Worm (Caenorhabditis elegans): ENCODE results near the gene F58B3.6.

F58B3.6 gene

DNA sequence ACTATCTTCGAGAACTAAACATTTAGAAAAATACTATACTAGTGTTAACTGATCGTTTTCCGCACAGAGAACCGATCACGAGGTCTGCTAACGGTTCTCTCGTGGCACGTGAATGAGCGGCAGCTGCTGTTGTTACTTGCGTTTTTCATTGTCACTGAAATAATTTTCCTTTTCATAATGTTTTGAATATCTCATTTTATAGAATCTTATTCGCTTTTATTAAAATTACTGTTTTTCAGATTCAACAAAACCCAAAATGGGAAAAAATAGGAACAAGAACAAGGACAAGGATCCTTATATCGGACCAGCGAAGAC is at the start of gene F58B3.6:
TSS of gene F58B3.6 (plus strand) at position 240 of the 315 bp plus-strand sequence.
- TF ChIP-seq nfya-1 (tag; optimal IDR thresholded peaks at IDR 0.05; ENCODE audit: insufficient read depth) (peak; percentile 8), mdl-1 (tag; optimal IDR thresholded peaks at IDR 0.05) (no peak), elt-2 (tag; optimal IDR thresholded peaks at IDR 0.05) (peak; percentile 7), nhr-25 (tag; optimal IDR thresholded peaks at IDR 0.05) (no peak), nhr-23 (tag; optimal IDR thresholded peaks at IDR 0.05) (peak; percentile 40), ama-1 (optimal IDR thresholded peaks at IDR 0.05) (no peak)

DNA sequence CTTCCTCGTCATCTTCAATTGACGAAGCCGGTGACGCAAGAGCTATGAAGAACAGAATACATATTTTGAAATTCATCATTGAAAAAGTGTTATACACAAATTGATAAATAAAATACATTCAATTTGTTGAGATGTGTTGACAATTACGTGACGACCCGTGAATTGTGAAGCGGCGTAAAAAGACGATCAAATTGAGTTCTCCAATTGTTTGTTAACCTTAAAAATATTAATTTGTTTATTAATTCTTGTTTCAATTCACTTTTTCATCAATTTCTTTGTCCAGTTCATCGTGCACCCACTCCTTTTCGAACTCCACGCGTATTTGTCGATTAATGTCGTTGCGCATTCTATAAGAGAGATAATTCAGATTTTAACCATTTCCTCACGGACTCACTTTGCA is 44.3 kb upstream of the F58B3.6 start, which contains the start of gene spe-36:
TSS of gene spe-36 (minus strand) at position 101 of the 400 bp plus-strand sequence.
- TF ChIP-seq elt-1 (tag; optimal IDR thresholded peaks at IDR 0.05): no peak
- no peak for TF ChIP-seq nhr-43 (tag; optimal IDR thresholded peaks at IDR 0.05; ENCODE audit: poor library complexity, severe bottlenecking)
- TF ChIP-seq aly-2 (tag; optimal IDR thresholded peaks at IDR 0.05): no peak
- no peak for TF ChIP-seq ztf-4 (tag; optimal IDR thresholded peaks at IDR 0.05)
- TF ChIP-seq fos-1 (tag; optimal IDR thresholded peaks at IDR 0.05): no peak
- TF ChIP-seq nfya-1 (tag; optimal IDR thresholded peaks at IDR 0.05; ENCODE audit: insufficient read depth): no peak
- TF ChIP-seq mdl-1 (tag; optimal IDR thresholded peaks at IDR 0.05): no peak
- no peak for TF ChIP-seq elt-2 (tag; optimal IDR thresholded peaks at IDR 0.05)
- no peak for TF ChIP-seq ceh-9 (tag; optimal IDR thresholded peaks at IDR 0.05)
- no peak for TF ChIP-seq lsy-12 (tag; optimal IDR thresholded peaks at IDR 0.05)
- TF ChIP-seq nhr-25 (tag; optimal IDR thresholded peaks at IDR 0.05): no peak
- TF ChIP-seq fkh-2 (tag; optimal IDR thresholded peaks at IDR 0.05): no peak
- TF ChIP-seq ceh-16 (tag; optimal IDR thresholded peaks at IDR 0.05): no peak
- no peak for TF ChIP-seq sea-2 (GFP tag; optimal IDR thresholded peaks at IDR 0.05)
- no peak for TF ChIP-seq zag-1 (tag; optimal IDR thresholded peaks at IDR 0.05)
- TF ChIP-seq lin-39 (tag; optimal IDR thresholded peaks at IDR 0.05): no peak
- TF ChIP-seq skn-1 (tag; optimal IDR thresholded peaks at IDR 0.05): no peak

DNA sequence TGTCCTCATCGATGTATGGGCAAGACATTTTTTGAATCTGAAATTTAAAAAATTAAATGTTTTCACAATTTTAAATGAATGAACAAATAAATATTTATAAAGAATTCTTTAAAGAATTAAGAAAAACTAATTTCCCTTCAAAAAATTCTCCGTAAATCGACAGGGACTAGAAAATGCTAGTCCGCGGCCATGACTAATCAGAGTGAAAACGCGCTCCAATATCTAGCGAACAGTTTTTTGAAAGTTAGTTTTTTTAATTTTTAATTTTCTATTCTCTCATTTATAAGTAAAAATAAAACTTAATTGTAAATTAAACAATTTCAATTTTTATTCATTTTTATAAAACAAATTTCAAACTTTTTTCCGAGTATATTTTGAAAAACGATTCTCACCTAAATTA is 43.6 kb upstream of the F58B3.6 start:
- TF ChIP-seq snpc-4 (tag; optimal IDR thresholded peaks at IDR 0.05) (no peak), nhr-43 (tag; optimal IDR thresholded peaks at IDR 0.05; ENCODE audit: poor library complexity, severe bottlenecking) (peak; percentile 34), ceh-16 (tag; optimal IDR thresholded peaks at IDR 0.05) (no peak), nhr-23 (tag; optimal IDR thresholded peaks at IDR 0.05) (peak; percentile 61), pha-4 (tag; optimal IDR thresholded peaks at IDR 0.05) (peak; percentile 82), nfya-1 (tag; optimal IDR thresholded peaks at IDR 0.05; ENCODE audit: insufficient read depth) (peak; percentile 69), ama-1 (optimal IDR thresholded peaks at IDR 0.05) (peak; percentile 18), unc-39 (tag; optimal IDR thresholded peaks at IDR 0.05) (no peak), lin-15B (tag; optimal IDR thresholded peaks at IDR 0.05) (peak; percentile 67), R02D3.7 (tag; optimal IDR thresholded peaks at IDR 0.05) (peak; percentile 81)

DNA sequence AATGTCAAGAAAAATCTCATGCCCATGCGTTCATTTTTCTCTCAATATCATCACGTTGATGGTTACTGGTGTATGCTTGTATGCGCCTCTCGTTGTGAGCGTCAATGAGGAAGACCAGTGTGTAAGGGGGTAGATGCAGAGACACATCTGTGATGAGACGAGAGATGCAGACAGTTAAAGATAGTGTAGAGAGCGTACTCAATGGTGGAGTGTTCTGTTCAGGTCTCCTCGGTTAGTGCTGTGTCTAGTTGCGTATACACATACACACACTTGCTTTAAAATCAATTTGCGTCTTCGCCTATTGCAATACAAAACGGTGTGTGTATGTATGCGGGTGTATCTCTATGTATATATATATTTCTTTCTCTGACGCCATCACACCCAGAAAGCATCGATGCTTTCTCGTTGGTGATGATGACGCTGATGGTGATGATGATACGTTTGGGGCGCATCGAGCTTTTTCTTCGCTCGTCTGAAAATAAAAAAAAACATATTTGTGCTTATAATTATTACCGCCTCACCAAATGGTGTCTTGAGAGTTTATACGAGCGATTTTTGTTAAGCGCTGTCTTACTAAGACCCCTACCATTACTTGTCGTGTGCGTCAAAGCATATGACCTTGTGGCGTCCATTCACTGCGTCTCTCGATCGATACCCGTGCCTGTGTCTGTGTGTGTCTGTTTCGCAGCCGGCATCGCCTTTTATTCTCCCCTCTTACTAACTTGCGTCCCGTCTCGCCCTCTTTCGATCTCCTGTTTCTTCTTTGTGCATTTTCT is 42.8 kb upstream of the F58B3.6 start, which contains the start of gene F40F11.3:
TSS of gene F40F11.3 (minus strand) at position 589 of the 776 bp plus-strand sequence.
- peak; percentile 84 for TF ChIP-seq egl-5 (tag; optimal IDR thresholded peaks at IDR 0.05)
- TF ChIP-seq zag-1 (tag; optimal IDR thresholded peaks at IDR 0.05): no peak
- TF ChIP-seq nhr-23 (tag; optimal IDR thresholded peaks at IDR 0.05): peak; percentile 60
- TF ChIP-seq nfya-1 (tag; optimal IDR thresholded peaks at IDR 0.05; ENCODE audit: insufficient read depth): peak; percentile 91
- peak; percentile 26 for TF ChIP-seq fos-1 (tag; optimal IDR thresholded peaks at IDR 0.05)
- peak; percentile 82 for TF ChIP-seq pha-4 (tag; optimal IDR thresholded peaks at IDR 0.05)
- TF ChIP-seq daf-12 (tag; optimal IDR thresholded peaks at IDR 0.05): no peak
- peak; percentile 83 for TF ChIP-seq lin-15B (tag; optimal IDR thresholded peaks at IDR 0.05)
- TF ChIP-seq unc-62 (GFP tag; optimal IDR thresholded peaks at IDR 0.05): peak; percentile 46
- peak; percentile 78 for TF ChIP-seq nhr-11 (tag; optimal IDR thresholded peaks at IDR 0.05)
- peak; percentile 34 for TF ChIP-seq elt-1 (tag; optimal IDR thresholded peaks at IDR 0.05)
- TF ChIP-seq eor-1 (tag; optimal IDR thresholded peaks at IDR 0.05): no peak
- peak; percentile 77 for TF ChIP-seq fkh-10 (GFP tag; optimal IDR thresholded peaks at IDR 0.05)
- TF ChIP-seq pqm-1 (tag; optimal IDR thresholded peaks at IDR 0.05): peak; percentile 64
- TF ChIP-seq snpc-4 (tag; optimal IDR thresholded peaks at IDR 0.05): peak; percentile 77
- TF ChIP-seq nhr-43 (tag; optimal IDR thresholded peaks at IDR 0.05; ENCODE audit: poor library complexity, severe bottlenecking): peak; percentile 88
- TF ChIP-seq aly-2 (tag; optimal IDR thresholded peaks at IDR 0.05): peak; percentile 7
- TF ChIP-seq ztf-4 (tag; optimal IDR thresholded peaks at IDR 0.05): peak; percentile 4
- peak; percentile 69 for TF ChIP-seq tbx-2 (tag; optimal IDR thresholded peaks at IDR 0.05)
- no peak for TF ChIP-seq nhr-76 (tag; optimal IDR thresholded peaks at IDR 0.05)
- TF ChIP-seq egl-27 (tag; optimal IDR thresholded peaks at IDR 0.05): peak; percentile 45
- peak; percentile 74 for TF ChIP-seq jun-1 (tag; optimal IDR thresholded peaks at IDR 0.05)
- peak; percentile 46 for TF ChIP-seq mdl-1 (tag; optimal IDR thresholded peaks at IDR 0.05)
- no peak for TF ChIP-seq nhr-237 (tag; optimal IDR thresholded peaks at IDR 0.05)
- TF ChIP-seq ama-1 (optimal IDR thresholded peaks at IDR 0.05): peak; percentile 81
- TF ChIP-seq nhr-77 (tag; optimal IDR thresholded peaks at IDR 0.05): no peak
- TF ChIP-seq hmg-11 (tag; optimal IDR thresholded peaks at IDR 0.05): peak; percentile 96
- no peak for TF ChIP-seq nhr-12 (tag; optimal IDR thresholded peaks at IDR 0.05)
- TF ChIP-seq ceh-16 (tag; optimal IDR thresholded peaks at IDR 0.05): no peak
- TF ChIP-seq ceh-9 (tag; optimal IDR thresholded peaks at IDR 0.05): no peak
- TF ChIP-seq lsy-12 (tag; optimal IDR thresholded peaks at IDR 0.05): peak; percentile 90
- TF ChIP-seq lin-39 (tag; optimal IDR thresholded peaks at IDR 0.05): peak; percentile 61
- TF ChIP-seq ceh-28 (tag; optimal IDR thresholded peaks at IDR 0.05): peak; percentile 72
- TF ChIP-seq elt-2 (tag; optimal IDR thresholded peaks at IDR 0.05): peak; percentile 69
- TF ChIP-seq skn-1 (tag; optimal IDR thresholded peaks at IDR 0.05): peak; percentile 91
- no peak for TF ChIP-seq nhr-67 (tag; optimal IDR thresholded peaks at IDR 0.05)
- TF ChIP-seq R02D3.7 (tag; optimal IDR thresholded peaks at IDR 0.05): peak; percentile 72
- TF ChIP-seq fkh-2 (tag; optimal IDR thresholded peaks at IDR 0.05): no peak
